Comparison of ENCODE assay signal across 6 fruit fly cellular contexts in the genomic region with DNA sequence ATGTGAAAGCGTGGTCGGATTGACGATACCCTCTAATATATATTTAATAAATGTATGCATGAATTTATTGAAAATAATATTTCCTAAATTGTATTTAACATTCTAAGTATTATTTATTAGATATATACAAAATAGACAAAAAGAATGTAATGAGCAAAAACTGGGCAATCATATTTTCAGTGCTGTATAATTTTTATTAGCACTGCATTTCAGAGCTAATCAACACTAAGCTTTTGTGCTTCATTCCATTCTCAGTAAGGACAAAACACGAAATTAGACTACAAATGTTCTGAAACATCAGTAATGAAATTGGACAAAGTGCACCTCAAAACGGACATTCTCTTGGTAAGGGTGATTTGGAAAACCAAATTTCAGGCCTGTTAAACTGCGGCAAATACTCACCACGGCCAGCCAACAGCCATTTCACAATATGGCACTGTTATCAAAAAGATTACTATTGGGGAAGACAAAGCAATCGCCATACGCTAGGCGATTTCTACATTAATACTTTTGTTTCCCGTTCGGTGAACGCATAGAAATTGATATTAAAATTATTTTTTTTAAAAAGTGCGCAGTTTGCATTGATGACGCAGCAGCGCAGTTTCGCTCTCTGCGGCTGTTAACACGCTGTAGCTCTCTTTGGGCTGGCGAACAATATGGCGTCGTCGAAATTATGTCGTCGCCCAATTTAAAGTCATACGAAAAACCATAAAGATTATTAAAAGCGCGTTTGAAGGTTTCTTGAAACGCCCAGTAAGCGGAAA.
TF ChIP-seq lines count a peak whose summit lies in the region.

No protein-coding gene starts in this region.

- peak; percentile 41 for TF ChIP-seq CTCF in whole organism, embryonic (GFP tag; optimal IDR thresholded peaks at IDR 0.05; lab: Kevin White, UChicago)

TF ChIP-seq in whole organism, 6 proteins besides CTCF, POLR2A, EP300 and RAD21:
- TF ChIP-seq CG8478 (optimal IDR thresholded peaks at IDR 0.05; lab: Kevin White, UChicago) (no peak), pan (optimal IDR thresholded peaks at IDR 0.05; lab: Kevin White, UChicago) (peak; percentile 74)

TF ChIP-seq in whole organism, adult, 20 proteins besides CTCF, POLR2A, EP300 and RAD21 (continues in another document):
- TF ChIP-seq bab1 (GFP tag; optimal IDR thresholded peaks at IDR 0.05; lab: Kevin White, UChicago) (peak; percentile 74), kay (GFP tag; lab: Kevin White, UChicago; ENCODE audit: borderline replicate concordance) (peak; percentile 89), CG11617 (GFP tag; optimal IDR thresholded peaks at IDR 0.05; lab: Kevin White, UChicago) (peak; percentile 92), CG12768 (GFP tag; optimal IDR thresholded peaks at IDR 0.05; lab: Kevin White, UChicago) (peak; percentile 80), toe (GFP tag; optimal IDR thresholded peaks at IDR 0.05; lab: Kevin White, UChicago) (no peak), Crg-1 (GFP tag; optimal IDR thresholded peaks at IDR 0.05; lab: Kevin White, UChicago) (peak; percentile 34), cnc (optimal IDR thresholded peaks at IDR 0.05; lab: Kevin White, UChicago) (no peak), CG5204 (GFP tag; optimal IDR thresholded peaks at IDR 0.05; lab: Kevin White, UChicago) (peak; percentile 76), CG7101 (tag; optimal IDR thresholded peaks at IDR 0.05; lab: Kevin White, UChicago) (peak; percentile 85), CG33017 (tag; optimal IDR thresholded peaks at IDR 0.05; lab: Kevin White, UChicago) (peak; percentile 83), cic (GFP tag; optimal IDR thresholded peaks at IDR 0.05; lab: Kevin White, UChicago) (peak; percentile 29), Clk (GFP tag; optimal IDR thresholded peaks at IDR 0.05; lab: Kevin White, UChicago) (peak; percentile 13), pad (GFP tag; optimal IDR thresholded peaks at IDR 0.05; lab: Kevin White, UChicago) (peak; percentile 59), tj (GFP tag; optimal IDR thresholded peaks at IDR 0.05; lab: Kevin White, UChicago) (peak; percentile 70), Mnt (GFP tag; optimal IDR thresholded peaks at IDR 0.05; lab: Kevin White, UChicago) (peak; percentile 45), CG14711 (tag; optimal IDR thresholded peaks at IDR 0.05; lab: Kevin White, UChicago) (peak; percentile 79)

TF ChIP-seq in whole organism, embryonic, 481 proteins besides CTCF, POLR2A, EP300 and RAD21 (continues in another document):
- TF ChIP-seq vnd (GFP tag; IDR thresholded peaks at IDR 0.05; lab: Robert Waterston, UW; ENCODE audit: partially characterized antibody) (no peak), nau (GFP tag; optimal IDR thresholded peaks at IDR 0.05; lab: Kevin White, UChicago) (peak; percentile 80), salm (tag; optimal IDR thresholded peaks at IDR 0.05; lab: Kevin White, UChicago) (peak; percentile 75), dan (GFP tag; IDR thresholded peaks at IDR 0.05; lab: Robert Waterston, UW) (no peak), Mrtf (GFP tag; IDR thresholded peaks at IDR 0.05; lab: Robert Waterston, UW) (peak; percentile 72; the same call in 2 of the 3 replicates), Usf (GFP tag; optimal IDR thresholded peaks at IDR 0.05; lab: Kevin White, UChicago) (peak; percentile 83), Xbp1 (GFP tag; optimal IDR thresholded peaks at IDR 0.05; lab: Kevin White, UChicago) (peak; percentile 91), CG7357 (GFP tag; IDR thresholded peaks at IDR 0.05; lab: Robert Waterston, UW) (peak; percentile 70), grn (GFP tag; optimal IDR thresholded peaks at IDR 0.05; lab: Kevin White, UChicago) (no peak), CG15011 (GFP tag; optimal IDR thresholded peaks at IDR 0.05; lab: Kevin White, UChicago) (peak; percentile 79), CG12104 (GFP tag; optimal IDR thresholded peaks at IDR 0.05; lab: Kevin White, UChicago) (peak; percentile 90), CG32767 (GFP tag; IDR thresholded peaks at IDR 0.05; lab: Robert Waterston, UW) (peak; percentile 80), Ssrp (tag; optimal IDR thresholded peaks at IDR 0.05; lab: Kevin White, UChicago) (peak; percentile 90), CG6254 (GFP tag; optimal IDR thresholded peaks at IDR 0.05; lab: Kevin White, UChicago) (peak; percentile 80), NfI (GFP tag; optimal IDR thresholded peaks at IDR 0.05; lab: Kevin White, UChicago) (peak; percentile 90), sr (GFP tag; IDR thresholded peaks at IDR 0.05; lab: Robert Waterston, UW) (no peak)

TF ChIP-seq in whole organism, prepupa, 60 proteins besides CTCF, POLR2A, EP300 and RAD21 (continues in another document):
- peak; percentile 79 for TF ChIP-seq pdm3 (GFP tag; optimal IDR thresholded peaks at IDR 0.05; lab: Kevin White, UChicago)
- TF ChIP-seq svp (GFP tag; lab: Kevin White, UChicago) = peak; percentile 71
- peak; percentile 65; the same call in 2 of the 3 replicates for TF ChIP-seq CG6163 (GFP tag; IDR thresholded peaks at IDR 0.05; lab: Robert Waterston, UW)
- peak; percentile 86 for TF ChIP-seq CG3919 (GFP tag; optimal IDR thresholded peaks at IDR 0.05; lab: Kevin White, UChicago)
- TF ChIP-seq CG8119 (GFP tag; IDR thresholded peaks at IDR 0.05; lab: Robert Waterston, UW) = peak; percentile 79
- peak; percentile 81 for TF ChIP-seq spab (GFP tag; optimal IDR thresholded peaks at IDR 0.05; lab: Kevin White, UChicago)
- peak; percentile 87 for TF ChIP-seq net (GFP tag; optimal IDR thresholded peaks at IDR 0.05; lab: Kevin White, UChicago)
- TF ChIP-seq ss (GFP tag; optimal IDR thresholded peaks at IDR 0.05; lab: Kevin White, UChicago) = peak; percentile 55 to 67
- peak; percentile 80 for TF ChIP-seq Ets96B (tag; optimal IDR thresholded peaks at IDR 0.05; lab: Kevin White, UChicago)
- peak; percentile 66 for TF ChIP-seq Eip93F (GFP tag; optimal IDR thresholded peaks at IDR 0.05; lab: Kevin White, UChicago)
- TF ChIP-seq Eip75B (GFP tag; optimal IDR thresholded peaks at IDR 0.05; lab: Kevin White, UChicago) = peak; percentile 73
- peak; percentile 75 for TF ChIP-seq fd59A (GFP tag; optimal IDR thresholded peaks at IDR 0.05; lab: Kevin White, UChicago)
- peak; percentile 73 for TF ChIP-seq Lpt (GFP tag; optimal IDR thresholded peaks at IDR 0.05; lab: Kevin White, UChicago)
- TF ChIP-seq CG9139 (GFP tag; optimal IDR thresholded peaks at IDR 0.05; lab: Kevin White, UChicago) = peak; percentile 79
- TF ChIP-seq CG32006 (GFP tag; optimal IDR thresholded peaks at IDR 0.05; lab: Kevin White, UChicago) = peak; percentile 94
- peak; percentile 60 for TF ChIP-seq Gug (GFP tag; IDR thresholded peaks at IDR 0.05; lab: Robert Waterston, UW)
- TF ChIP-seq Sox14 (GFP tag; optimal IDR thresholded peaks at IDR 0.05; lab: Kevin White, UChicago) = peak; percentile 78

TF ChIP-seq in whole organism, pupa, 21 proteins besides CTCF, POLR2A, EP300 and RAD21 (continues in another document):
- TF ChIP-seq D1 (tag; optimal IDR thresholded peaks at IDR 0.05; lab: Kevin White, UChicago) = peak; percentile 89
- TF ChIP-seq CG10348 (GFP tag; IDR thresholded peaks at IDR 0.05; lab: Robert Waterston, UW) = no peak
- TF ChIP-seq CG15710 (tag; optimal IDR thresholded peaks at IDR 0.05; lab: Kevin White, UChicago) = peak; percentile 83
- TF ChIP-seq EcR (GFP tag; optimal IDR thresholded peaks at IDR 0.05; lab: Kevin White, UChicago) = no peak
- peak; percentile 82 for TF ChIP-seq CG9948 (tag; optimal IDR thresholded peaks at IDR 0.05; lab: Kevin White, UChicago)
- peak; percentile 76 for TF ChIP-seq CG17806 (tag; optimal IDR thresholded peaks at IDR 0.05; lab: Kevin White, UChicago)
- TF ChIP-seq Pif1A (GFP tag; optimal IDR thresholded peaks at IDR 0.05; lab: Kevin White, UChicago) = peak; percentile 48
- peak; percentile 44 for TF ChIP-seq CG13204 (GFP tag; optimal IDR thresholded peaks at IDR 0.05; lab: Kevin White, UChicago)
- peak; percentile 86 for TF ChIP-seq CG4496 (GFP tag; IDR thresholded peaks at IDR 0.05; lab: Robert Waterston, UW)
- peak; percentile 91 for TF ChIP-seq CG14655 (GFP tag; optimal IDR thresholded peaks at IDR 0.05; lab: Kevin White, UChicago)
- TF ChIP-seq CG34367 (tag; optimal IDR thresholded peaks at IDR 0.05; lab: Kevin White, UChicago) = peak; percentile 79
- peak; percentile 60 for TF ChIP-seq Pif1B (GFP tag; optimal IDR thresholded peaks at IDR 0.05; lab: Kevin White, UChicago)
- peak; percentile 35; the same call in 1 of the 2 replicates for TF ChIP-seq rn (GFP tag; IDR thresholded peaks at IDR 0.05; lab: Robert Waterston, UW)
- peak; percentile 84 for TF ChIP-seq Snoo (tag; optimal IDR thresholded peaks at IDR 0.05; lab: Kevin White, UChicago)
- TF ChIP-seq fd96Ca (GFP tag; IDR thresholded peaks at IDR 0.05; lab: Robert Waterston, UW) = peak; percentile 74; the same call in 2 of the 3 replicates
- peak; percentile 65 for TF ChIP-seq gl (tag; optimal IDR thresholded peaks at IDR 0.05; lab: Kevin White, UChicago)
- peak; percentile 26; the same call in 1 of the 2 replicates for TF ChIP-seq CG12605 (GFP tag; IDR thresholded peaks at IDR 0.05; lab: Robert Waterston, UW)

TF ChIP-seq in whole organism, wandering third instar larva, 38 proteins besides CTCF, POLR2A, EP300 and RAD21 (continues in another document):
- TF ChIP-seq Vsx2 (GFP tag; optimal IDR thresholded peaks at IDR 0.05; lab: Kevin White, UChicago; ENCODE audit: partially characterized antibody) = no peak
- peak; percentile 79 for TF ChIP-seq fru (GFP tag; optimal IDR thresholded peaks at IDR 0.05; lab: Kevin White, UChicago)
- TF ChIP-seq jim (GFP tag; optimal IDR thresholded peaks at IDR 0.05; lab: Kevin White, UChicago) = no peak
- peak; percentile 85 for TF ChIP-seq dmrt93B (GFP tag; optimal IDR thresholded peaks at IDR 0.05; lab: Kevin White, UChicago)
- no peak for TF ChIP-seq Rel (GFP tag; optimal IDR thresholded peaks at IDR 0.05; lab: Kevin White, UChicago)
- peak; percentile 66 for TF ChIP-seq Rel (tag; optimal IDR thresholded peaks at IDR 0.05; lab: Kevin White, UChicago)
- peak; percentile 35 to 89 for TF ChIP-seq foxo (GFP tag; optimal IDR thresholded peaks at IDR 0.05; lab: Kevin White, UChicago)
- TF ChIP-seq CrebA (GFP tag; optimal IDR thresholded peaks at IDR 0.05; lab: Kevin White, UChicago; ENCODE audit: borderline replicate concordance) = peak; percentile 45
- peak; percentile 73 for TF ChIP-seq sv (GFP tag; optimal IDR thresholded peaks at IDR 0.05; lab: Kevin White, UChicago)
- TF ChIP-seq Hr78 (GFP tag; optimal IDR thresholded peaks at IDR 0.05; lab: Kevin White, UChicago) = no peak
- TF ChIP-seq Jra (GFP tag; optimal IDR thresholded peaks at IDR 0.05; lab: Kevin White, UChicago) = no peak
- TF ChIP-seq N (GFP tag; optimal IDR thresholded peaks at IDR 0.05; lab: Kevin White, UChicago) = no peak
- TF ChIP-seq Hnf4 (GFP tag; optimal IDR thresholded peaks at IDR 0.05; lab: Kevin White, UChicago) = peak; percentile 60
- no peak for TF ChIP-seq sage (GFP tag; optimal IDR thresholded peaks at IDR 0.05; lab: Kevin White, UChicago)
- TF ChIP-seq Mio (GFP tag; optimal IDR thresholded peaks at IDR 0.05; lab: Kevin White, UChicago) = peak; percentile 35
- TF ChIP-seq CG9705 (GFP tag; optimal IDR thresholded peaks at IDR 0.05; lab: Kevin White, UChicago) = peak; percentile 75
- TF ChIP-seq Hr83 (GFP tag; optimal IDR thresholded peaks at IDR 0.05; lab: Kevin White, UChicago; ENCODE audit: poor library complexity, severe bottlenecking) = no peak
- TF ChIP-seq Sp1 (GFP tag; optimal IDR thresholded peaks at IDR 0.05; lab: Kevin White, UChicago) = peak; percentile 91
- peak; percentile 87 for TF ChIP-seq rgr (GFP tag; optimal IDR thresholded peaks at IDR 0.05; lab: Kevin White, UChicago)
